Fruit fly (Drosophila melanogaster) whole organism, embryonic: ENCODE results near the gene CG15506.
A peak's percentile ranks its signal among the peaks of the same experiment; 100 is the strongest.

Experiments
- Aef1 ChIP-seq: fragments of 200-800 bp; sonication (Bioruptor generic); IDR thresholded peaks from 3 replicates; pipeline ENCODE4 v1.3.6; 2022; ENCODE audit warnings: missing biosample characterization, missing genetic modification characterization
- Asciz ChIP-seq: fragments of 200-800 bp; sonication (Bioruptor generic); optimal IDR thresholded peaks from 2 replicates; lab custom pipeline; 2017; ENCODE audit warnings: missing biosample characterization, mild to moderate bottlenecking, missing genetic modification characterization, missing genetic modification reagents
- Blimp-1 ChIP-seq: fragments of 200-800 bp; sonication (Bioruptor generic); optimal IDR thresholded peaks from 3 replicates; lab custom pipeline; 2018; ENCODE audit warnings: missing biosample characterization, missing genetic modification characterization, mild to moderate bottlenecking, moderate library complexity, missing genetic modification reagents
- CG11093 ChIP-seq: fragments of 200-800 bp; sonication (Bioruptor generic); IDR thresholded peaks from 3 replicates; pipeline ENCODE4 v1.3.6; 2022; ENCODE audit warnings: missing biosample characterization, missing genetic modification characterization
- CG11723 ChIP-seq: fragments of 200-800 bp; sonication (Bioruptor generic); optimal IDR thresholded peaks from 2 replicates; lab custom pipeline; 2017; ENCODE audit warnings: missing biosample characterization, mild to moderate bottlenecking, missing genetic modification characterization
- CG12236 ChIP-seq: fragments of 200-800 bp; sonication (Bioruptor generic); optimal IDR thresholded peaks from 2 replicates; lab custom pipeline; 2016; ENCODE audit warnings: missing biosample characterization, missing genetic modification characterization
- CG13296 ChIP-seq: fragments of 200-800 bp; sonication (Bioruptor generic); optimal IDR thresholded peaks from 3 replicates; lab custom pipeline; 2018; ENCODE audit warnings: missing biosample characterization, mild to moderate bottlenecking, missing genetic modification characterization
- CG14050 ChIP-seq: fragments of 200-800 bp; sonication (Bioruptor generic); IDR thresholded peaks from 3 replicates; pipeline ENCODE4 v1.3.6; 2022; ENCODE audit warnings: missing biosample characterization, missing genetic modification characterization
- CG15011 ChIP-seq: fragments of 200-800 bp; sonication (Bioruptor generic); optimal IDR thresholded peaks from 3 replicates; lab custom pipeline; 2018; ENCODE audit warnings: missing biosample characterization, mild to moderate bottlenecking, missing genetic modification characterization
- CG15601 ChIP-seq: fragments of 200-800 bp; sonication (Bioruptor generic); optimal IDR thresholded peaks from 3 replicates; lab custom pipeline; 2019; ENCODE audit warnings: missing biosample characterization, mild to moderate bottlenecking, missing genetic modification characterization, moderate library complexity
- CG17829 ChIP-seq: fragments of 200-800 bp; optimal IDR thresholded peaks from 2 replicates; lab custom pipeline; 2019; ENCODE audit warnings: missing biosample characterization, mild to moderate bottlenecking, missing genetic modification characterization, moderate library complexity
- CG18619 ChIP-seq: fragments of 200-800 bp; sonication (Bioruptor generic); optimal IDR thresholded peaks from 3 replicates; lab custom pipeline; 2017; ENCODE audit warnings: missing biosample characterization, mild to moderate bottlenecking, missing genetic modification characterization
- CG18764 ChIP-seq: fragments of 200-800 bp; sonication (Bioruptor generic); optimal IDR thresholded peaks from 3 replicates; lab custom pipeline; 2016; ENCODE audit warnings: missing biosample characterization, missing genetic modification characterization
- CG2202 ChIP-seq: fragments of 200-800 bp; sonication (Bioruptor generic); optimal IDR thresholded peaks from 2 replicates; lab custom pipeline; 2018; ENCODE audit warnings: missing biosample characterization, mild to moderate bottlenecking, missing genetic modification characterization
- CG34376 ChIP-seq: fragments of 200-800 bp; sonication (Bioruptor generic); optimal IDR thresholded peaks from 2 replicates; lab custom pipeline; 2018; ENCODE audit warnings: missing biosample characterization, mild to moderate bottlenecking, missing genetic modification characterization
- CG6272 ChIP-seq: fragments of 200-800 bp; sonication (Bioruptor generic); IDR thresholded peaks from 2 replicates; pipeline ENCODE4 v1.3.6; 2022; ENCODE audit warnings: missing biosample characterization, missing genetic modification characterization
- CG6689 ChIP-seq: fragments of 200-800 bp; sonication (Bioruptor generic); IDR thresholded peaks from 2 replicates; pipeline ENCODE4 v1.3.6; 2022; ENCODE audit warnings: missing biosample characterization, missing genetic modification characterization
- CG7556 ChIP-seq: fragments of 200-800 bp; sonication (Bioruptor generic); optimal IDR thresholded peaks from 2 replicates; lab custom pipeline; 2017; ENCODE audit warnings: missing biosample characterization, mild to moderate bottlenecking, missing genetic modification characterization
- CG7786 ChIP-seq: fragments of 200-800 bp; sonication (Bioruptor generic); optimal IDR thresholded peaks from 2 replicates; lab custom pipeline; 2016; ENCODE audit warnings: missing biosample characterization, missing genetic modification characterization
- CG8924 ChIP-seq: fragments of 200-800 bp; optimal IDR thresholded peaks from 3 replicates; lab custom pipeline; 2019; ENCODE audit warnings: missing biosample characterization, mild to moderate bottlenecking, missing genetic modification characterization, moderate library complexity
- CG9609 ChIP-seq: fragments of 200-800 bp; sonication (Bioruptor generic); optimal IDR thresholded peaks from 3 replicates; lab custom pipeline; 2016; ENCODE audit warnings: missing biosample characterization, missing genetic modification characterization
- CG9727 ChIP-seq: fragments of 200-800 bp; sonication (Bioruptor generic); optimal IDR thresholded peaks from 3 replicates; lab custom pipeline; 2017; ENCODE audit warnings: missing biosample characterization, mild to moderate bottlenecking, missing genetic modification characterization
- CG9817 ChIP-seq: fragments of 200-800 bp; sonication (Bioruptor generic); optimal IDR thresholded peaks from 2 replicates; lab custom pipeline; 2018; ENCODE audit warnings: missing biosample characterization, mild to moderate bottlenecking, missing genetic modification characterization, moderate library complexity
- ERR ChIP-seq: fragments of 200-800 bp; sonication (Bioruptor generic); optimal IDR thresholded peaks from 2 replicates; lab custom pipeline; 2016; ENCODE audit warnings: missing biosample characterization, missing genetic modification characterization
- Fer3 ChIP-seq: fragments of 200-800 bp; sonication (Bioruptor generic); optimal IDR thresholded peaks from 2 replicates; lab custom pipeline; 2018; ENCODE audit warnings: missing biosample characterization, mild to moderate bottlenecking, missing genetic modification characterization, moderate library complexity
- MTF-1 ChIP-seq: fragments of 200-800 bp; sonication (Bioruptor generic); optimal IDR thresholded peaks from 2 replicates; lab custom pipeline; 2018; ENCODE audit warnings: missing biosample characterization, mild to moderate bottlenecking, missing genetic modification characterization, borderline replicate concordance
- Scr ChIP-seq: fragments of 200-800 bp; sonication (Bioruptor generic); IDR thresholded peaks from 2 replicates; pipeline ENCODE4 v1.3.6; 2022; ENCODE audit warnings: missing biosample characterization, missing genetic modification characterization; ENCODE audit not compliant: partially characterized antibody
- Xbp1 ChIP-seq: fragments of 200-800 bp; sonication (Bioruptor generic); optimal IDR thresholded peaks from 3 replicates; lab custom pipeline; 2016; ENCODE audit warnings: missing biosample characterization, mild to moderate bottlenecking, missing genetic modification characterization
- YL-1 ChIP-seq: fragments of 200-800 bp; sonication (Bioruptor generic); optimal IDR thresholded peaks from 3 replicates; lab custom pipeline; 2017; ENCODE audit warnings: missing biosample characterization, mild to moderate bottlenecking, missing genetic modification characterization
- cg ChIP-seq: fragments of 200-800 bp; sonication (Bioruptor generic); optimal IDR thresholded peaks from 3 replicates; lab custom pipeline; 2019; ENCODE audit warnings: missing biosample characterization, mild to moderate bottlenecking, missing genetic modification characterization, moderate library complexity
- exex ChIP-seq: fragments of 200-800 bp; sonication (Bioruptor generic); optimal IDR thresholded peaks from 4 replicates; lab custom pipeline; 2018; ENCODE audit warnings: missing biosample characterization, mild to moderate bottlenecking, missing genetic modification characterization, moderate library complexity
- gce ChIP-seq: fragments of 200-800 bp; sonication (Bioruptor generic); IDR thresholded peaks from 3 replicates; pipeline ENCODE4 v1.3.6; 2022; ENCODE audit warnings: missing biosample characterization, missing genetic modification characterization
- hb ChIP-seq: fragments of 200-800 bp; sonication (Bioruptor generic); IDR thresholded peaks from 3 replicates; pipeline ENCODE4 v1.3.6; 2022; ENCODE audit warnings: missing biosample characterization, missing genetic modification characterization; ENCODE audit not compliant: partially characterized antibody
- jumu ChIP-seq: fragments of 200-800 bp; sonication (Bioruptor generic); optimal IDR thresholded peaks from 3 replicates; lab custom pipeline; 2016; ENCODE audit warnings: missing biosample characterization, missing genetic modification characterization
- kni ChIP-seq: fragments of 200-800 bp; sonication (Bioruptor generic); optimal IDR thresholded peaks from 3 replicates; lab custom pipeline; 2017; ENCODE audit warnings: mild to moderate bottlenecking, missing biosample characterization, missing genetic modification reagents, missing genetic modification characterization
- knrl ChIP-seq: fragments of 200-800 bp; sonication (Bioruptor generic); IDR thresholded peaks from 3 replicates; pipeline ENCODE4 v1.3.6; 2022; ENCODE audit warnings: missing biosample characterization, missing genetic modification characterization; ENCODE audit not compliant: partially characterized antibody
- nerfin-2 ChIP-seq: fragments of 200-800 bp; sonication (Bioruptor generic); IDR thresholded peaks from 2 replicates; pipeline ENCODE4 v1.3.6; 2022; ENCODE audit warnings: missing biosample characterization, missing genetic modification characterization; ENCODE audit not compliant: partially characterized antibody
- org-1 ChIP-seq: fragments of 200-800 bp; sonication (Bioruptor generic); optimal IDR thresholded peaks from 2 replicates; lab custom pipeline; 2017; ENCODE audit warnings: missing biosample characterization, missing genetic modification characterization
- pb ChIP-seq: fragments of 200-800 bp; sonication (Bioruptor generic); optimal IDR thresholded peaks from 3 replicates; lab custom pipeline; 2016; ENCODE audit warnings: missing biosample characterization, missing genetic modification characterization
- phol ChIP-seq: fragments of 200-800 bp; sonication (Bioruptor generic); optimal IDR thresholded peaks from 3 replicates; lab custom pipeline; 2018; ENCODE audit warnings: missing biosample characterization, mild to moderate bottlenecking, missing genetic modification characterization, moderate library complexity
- prd ChIP-seq, 3 experiments: fragments of >200 bp in 2 of 3; fragments of 200-800 bp in 1 of 3; sonication (Bioruptor generic) in 1 of 3; optimal IDR thresholded peaks in 2 of 3; IDR thresholded peaks in 1 of 3; 2 replicates in 2 of 3; 3 replicates in 1 of 3; pipeline versions ENCODE4 v1.3.6 to Lab custom; 2017 to 2022; ENCODE audit warnings: missing biosample characterization in 1 of 3, missing genetic modification characterization in 1 of 3
- psq ChIP-seq: fragments of 200-800 bp; sonication (Bioruptor generic); optimal IDR thresholded peaks from 2 replicates; lab custom pipeline; 2017; ENCODE audit warnings: missing biosample characterization, missing genetic modification characterization
- shn ChIP-seq: fragments of 200-800 bp; sonication (Bioruptor generic); optimal IDR thresholded peaks from 3 replicates; lab custom pipeline; 2016; ENCODE audit warnings: missing biosample characterization, missing genetic modification characterization
- sr ChIP-seq: fragments of 200-800 bp; sonication (Bioruptor generic); IDR thresholded peaks from 3 replicates; pipeline ENCODE4 v1.3.6; 2022; ENCODE audit warnings: missing biosample characterization, missing genetic modification characterization
- toy ChIP-seq: fragments of 200-800 bp; sonication (Bioruptor generic); IDR thresholded peaks from 2 replicates; pipeline ENCODE4 v1.3.6; 2022; ENCODE audit warnings: missing biosample characterization, missing genetic modification characterization
- unc-4 ChIP-seq: fragments of 200-800 bp; sonication (Bioruptor generic); IDR thresholded peaks from 2 replicates; pipeline ENCODE4 v1.3.6; 2022; ENCODE audit warnings: missing biosample characterization, missing genetic modification characterization; ENCODE audit not compliant: partially characterized antibody
- vfl ChIP-seq: fragments of 200-800 bp; sonication (Bioruptor generic); optimal IDR thresholded peaks from 2 replicates; lab custom pipeline; 2016; ENCODE audit warnings: missing biosample characterization, missing genetic modification characterization
- zen2 ChIP-seq: fragments of 200-800 bp; sonication (Bioruptor generic); IDR thresholded peaks from 3 replicates; pipeline ENCODE4 v1.3.6; 2022; ENCODE audit warnings: missing biosample characterization, missing genetic modification characterization; ENCODE audit not compliant: partially characterized antibody
- zfh1 ChIP-seq: fragments of 200-800 bp; sonication (Bioruptor generic); IDR thresholded peaks from 3 replicates; pipeline ENCODE4 v1.3.6; 2022; ENCODE audit warnings: missing biosample characterization, missing genetic modification characterization

The CG15506 gene

DNA sequence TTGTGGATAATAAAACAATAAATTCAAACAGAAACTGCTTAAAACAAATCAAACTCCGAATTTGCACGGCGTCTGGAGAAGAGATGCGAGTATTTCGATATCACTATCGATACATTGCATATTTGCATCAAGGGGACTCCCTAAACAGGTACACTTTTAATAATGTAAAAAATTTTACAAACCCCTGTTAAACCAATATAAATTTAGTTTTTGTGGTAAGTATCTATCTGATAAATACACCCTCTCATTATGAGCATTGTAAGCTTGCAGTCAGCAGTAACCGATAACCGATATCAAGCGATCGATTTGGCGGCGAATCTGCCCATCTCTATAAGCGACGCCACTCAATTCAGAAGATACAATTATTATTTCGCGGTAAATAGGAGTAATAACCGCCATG, 43.1 kb upstream of the CG15506 start, which contains the start of the genes Bub3 and Cap-D2 (continued):
- no peak for TF ChIP-seq toy
- TF ChIP-seq CG12236 (GFP tag; lab: Kevin White, UChicago) = peak; percentile 38
- no peak for TF ChIP-seq CG18764 (GFP tag; lab: Kevin White, UChicago)
- TF ChIP-seq CG18619 = peak; percentile 44
- TF ChIP-seq shn (GFP tag; lab: Kevin White, UChicago) = peak; percentile 70
- TF ChIP-seq CG6272 (GFP tag; lab: Robert Waterston, UW) = peak; percentile 43; the same call in 1 of the 2 replicates
- TF ChIP-seq zfh1 (GFP tag; lab: Robert Waterston, UW) = peak; percentile 46; the same call in 1 of the 3 replicates
- TF ChIP-seq CG13296 (GFP tag; lab: Kevin White, UChicago) = no peak
- TF ChIP-seq zen2 (GFP tag; lab: Robert Waterston, UW) = peak; percentile 61; the same call in 1 of the 3 replicates
- TF ChIP-seq CG17829 (tag; lab: Kevin White, UChicago) = peak; percentile 49
- TF ChIP-seq nerfin-2 (GFP tag; lab: Robert Waterston, UW) = peak; percentile 70
- peak; percentile 50 for TF ChIP-seq CG15601
- peak; percentile 88 for TF ChIP-seq Scr
- no peak for TF ChIP-seq Asciz (GFP tag; lab: Kevin White, UChicago)
- no peak for TF ChIP-seq gce
- TF ChIP-seq org-1 (GFP tag; lab: Kevin White, UChicago) = no peak
- peak; percentile 71 for TF ChIP-seq vfl
- TF ChIP-seq psq = no peak
- peak; percentile 79 for TF ChIP-seq Xbp1 (GFP tag; lab: Kevin White, UChicago)
- TF ChIP-seq CG9727 (GFP tag; lab: Kevin White, UChicago) = peak; percentile 69
- TF ChIP-seq Blimp-1 = peak; percentile 63
- TF ChIP-seq CG7786 (GFP tag; lab: Kevin White, UChicago) = peak; percentile 58
- no peak for TF ChIP-seq exex (tag; lab: Kevin White, UChicago)
- TF ChIP-seq CG6689 = peak; percentile 61
- peak; percentile 41 for TF ChIP-seq YL-1 (GFP tag; lab: Kevin White, UChicago)
- TF ChIP-seq sr (GFP tag; lab: Robert Waterston, UW) = no peak
- peak; percentile 6 for TF ChIP-seq CG34376
- peak; percentile 20 for TF ChIP-seq CG2202 (tag; lab: Kevin White, UChicago)
- TF ChIP-seq Aef1 (GFP tag; lab: Robert Waterston, UW) = peak; percentile 76
- TF ChIP-seq phol = peak; percentile 83
- peak; percentile 19; the same call in 1 of the 3 replicates for TF ChIP-seq CG11093
- peak; percentile 28 for TF ChIP-seq pb (GFP tag; lab: Kevin White, UChicago)
- no peak for TF ChIP-seq CG15011 (GFP tag; lab: Kevin White, UChicago)
- peak; percentile 60 for TF ChIP-seq Fer3
- no peak for TF ChIP-seq kni (GFP tag; lab: Kevin White, UChicago)
- TF ChIP-seq CG9609 (GFP tag; lab: Kevin White, UChicago) = peak; percentile 63
- TF ChIP-seq cg (GFP tag; lab: Kevin White, UChicago) = no peak
- TF ChIP-seq CG14050 (GFP tag; lab: Robert Waterston, UW) = peak; percentile 70
- peak; percentile 75 for TF ChIP-seq CG9817 (tag; lab: Kevin White, UChicago)
- TF ChIP-seq jumu (GFP tag; lab: Kevin White, UChicago) = peak; percentile 86
- TF ChIP-seq CG11723 (GFP tag; lab: Kevin White, UChicago) = peak; percentile 16
- no peak for TF ChIP-seq prd (optimal IDR thresholded peaks at IDR 0.05; lab: Kevin White, UChicago)
- peak; percentile 77 for TF ChIP-seq prd (GFP tag; IDR thresholded peaks at IDR 0.05; lab: Robert Waterston, UW)
- TF ChIP-seq ERR (GFP tag; lab: Kevin White, UChicago) = peak; percentile 41
- TF ChIP-seq CG8924 (tag; lab: Kevin White, UChicago) = peak; percentile 65
- TF ChIP-seq MTF-1 = no peak
- peak; percentile 84 for TF ChIP-seq unc-4
- peak; percentile 76 for TF ChIP-seq hb (GFP tag; lab: Robert Waterston, UW)
- peak; percentile 87 for TF ChIP-seq knrl
- TF ChIP-seq CG7556 (GFP tag; lab: Kevin White, UChicago) = peak; percentile 40
